Fruit fly (Drosophila melanogaster): ENCODE data around the gene CBP.

dm6 chrX:7324816-7325246 is 12.3 kb upstream of the CBP start:
- no peak for TF ChIP-seq pan (optimal IDR thresholded peaks at IDR 0.05)
- peak; percentile 16 for TF ChIP-seq CG8478 (optimal IDR thresholded peaks at IDR 0.05)
- no peak for TF ChIP-seq Dll (optimal IDR thresholded peaks at IDR 0.05)
- TF ChIP-seq psq (optimal IDR thresholded peaks at IDR 0.05) = no peak
- no peak for TF ChIP-seq usp (GFP tag; optimal IDR thresholded peaks at IDR 0.05)

Data from whole organism.